5 fruit fly cellular contexts compared by ENCODE assay signal in the genomic region with DNA sequence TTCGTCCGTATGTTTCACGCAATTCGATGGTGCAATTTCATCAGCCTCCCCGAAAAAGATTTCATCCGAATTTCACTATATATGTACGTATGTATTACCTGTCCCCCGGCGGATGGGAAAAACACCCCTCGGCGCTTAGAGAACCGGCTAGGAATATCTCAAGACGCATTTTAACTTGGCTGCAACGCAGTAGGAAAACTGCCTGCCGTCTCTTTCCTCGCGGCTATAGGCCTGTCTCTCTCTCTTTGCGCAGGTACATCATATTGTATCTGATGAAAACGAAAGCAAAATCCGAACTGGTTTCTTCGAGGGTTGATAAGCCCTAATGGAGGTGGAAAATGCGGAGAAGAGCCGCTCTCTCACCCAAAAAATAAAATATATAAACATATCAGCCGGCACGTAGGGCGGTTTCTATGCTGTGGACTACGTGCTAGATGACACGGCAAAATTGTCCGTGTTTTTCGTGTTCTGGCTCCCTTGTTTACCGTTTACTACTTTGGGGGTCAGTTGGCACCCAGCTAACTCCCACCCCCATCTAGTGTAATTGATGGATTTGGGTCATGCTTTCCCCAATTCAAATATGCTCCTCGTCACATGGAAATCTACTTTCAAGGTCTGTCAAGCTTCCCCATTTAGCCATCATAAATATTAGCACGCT.
TF ChIP-seq lines count a peak whose summit lies in the region.

No protein-coding gene starts in this region.

- no peak for TF ChIP-seq CTCF in whole organism, embryonic (GFP tag; optimal IDR thresholded peaks at IDR 0.05; lab: Kevin White, UChicago)

TF ChIP-seq in whole organism, adult, 20 proteins besides CTCF, POLR2A, EP300 and RAD21:
- TF ChIP-seq CG12768 (GFP tag; optimal IDR thresholded peaks at IDR 0.05; lab: Kevin White, UChicago): no peak
- TF ChIP-seq pad (GFP tag; optimal IDR thresholded peaks at IDR 0.05; lab: Kevin White, UChicago): no peak
- peak; percentile 19 for TF ChIP-seq Mnt (GFP tag; optimal IDR thresholded peaks at IDR 0.05; lab: Kevin White, UChicago)
- peak; percentile 64 to 78 for TF ChIP-seq cnc (optimal IDR thresholded peaks at IDR 0.05; lab: Kevin White, UChicago)
- no peak for TF ChIP-seq CG7101 (tag; optimal IDR thresholded peaks at IDR 0.05; lab: Kevin White, UChicago)
- TF ChIP-seq toe (GFP tag; optimal IDR thresholded peaks at IDR 0.05; lab: Kevin White, UChicago): no peak
- no peak for TF ChIP-seq tj (GFP tag; optimal IDR thresholded peaks at IDR 0.05; lab: Kevin White, UChicago)

TF ChIP-seq in whole organism, embryonic, 481 proteins besides CTCF, POLR2A, EP300 and RAD21 (continues in another document):
- TF ChIP-seq CG1024 (GFP tag; IDR thresholded peaks at IDR 0.05; lab: Robert Waterston, UW) (no peak), seq (GFP tag; IDR thresholded peaks at IDR 0.05; lab: Robert Waterston, UW) (peak; percentile 42; the same call in 1 of the 2 replicates), dmrt11E (tag; optimal IDR thresholded peaks at IDR 0.05; lab: Kevin White, UChicago) (no peak), ttk (GFP tag; IDR thresholded peaks at IDR 0.05; lab: Robert Waterston, UW) (peak; percentile 30; the same call in 1 of the 2 replicates), abd-A (tag; optimal IDR thresholded peaks at IDR 0.05; lab: Kevin White, UChicago) (peak; percentile 42), stwl (tag; optimal IDR thresholded peaks at IDR 0.05; lab: Kevin White, UChicago) (no peak), bsh (GFP tag; optimal IDR thresholded peaks at IDR 0.05; lab: Kevin White, UChicago) (no peak), pan (optimal IDR thresholded peaks at IDR 0.05; lab: Kevin White, UChicago) (no peak), pan (GFP tag; optimal IDR thresholded peaks at IDR 0.05 in 1 of 2, IDR thresholded peaks at IDR 0.05 in 1 of 2) (no peak), CG7556 (GFP tag; optimal IDR thresholded peaks at IDR 0.05; lab: Kevin White, UChicago) (no peak), Hr3 (GFP tag; optimal IDR thresholded peaks at IDR 0.05; lab: Kevin White, UChicago) (no peak), Xrp1 (GFP tag; IDR thresholded peaks at IDR 0.05; lab: Robert Waterston, UW) (no peak; the same call in 1 of the 2 replicates), pros (GFP tag; optimal IDR thresholded peaks at IDR 0.05; lab: Kevin White, UChicago) (peak; percentile 99), CG17359 (tag; optimal IDR thresholded peaks at IDR 0.05; lab: Kevin White, UChicago) (no peak), ind (GFP tag; optimal IDR thresholded peaks at IDR 0.05; lab: Kevin White, UChicago) (no peak), Ada2b (GFP tag; IDR thresholded peaks at IDR 0.05; lab: Robert Waterston, UW) (no peak), wdn (GFP tag; IDR thresholded peaks at IDR 0.05; lab: Robert Waterston, UW) (no peak), CG13624 (GFP tag; optimal IDR thresholded peaks at IDR 0.05; lab: Kevin White, UChicago) (peak; percentile 83), Doc3 (GFP tag; IDR thresholded peaks at IDR 0.05; lab: Robert Waterston, UW; ENCODE audit: partially characterized antibody) (no peak)

TF ChIP-seq in whole organism, prepupa, 60 proteins besides CTCF, POLR2A, EP300 and RAD21:
- TF ChIP-seq CG15336 (GFP tag; IDR thresholded peaks at IDR 0.05; lab: Robert Waterston, UW) (no peak), Eip78C (GFP tag; lab: Kevin White, UChicago) (peak; percentile 27), Blimp-1 (GFP tag; optimal IDR thresholded peaks at IDR 0.05; lab: Kevin White, UChicago) (peak; percentile 70)

TF ChIP-seq in whole organism, pupa, 21 proteins besides CTCF, POLR2A, EP300 and RAD21:
- TF ChIP-seq Ets98B (GFP tag; IDR thresholded peaks at IDR 0.05; lab: Robert Waterston, UW) (no peak), gl (tag; optimal IDR thresholded peaks at IDR 0.05; lab: Kevin White, UChicago) (no peak), Pif1A (GFP tag; optimal IDR thresholded peaks at IDR 0.05; lab: Kevin White, UChicago) (no peak), CG8159 (tag; optimal IDR thresholded peaks at IDR 0.05; lab: Kevin White, UChicago) (no peak), CG10348 (GFP tag; IDR thresholded peaks at IDR 0.05; lab: Robert Waterston, UW) (no peak), CG4496 (GFP tag; IDR thresholded peaks at IDR 0.05; lab: Robert Waterston, UW) (0 out of 3 replicates have a peak, but pooled peaks have one; percentile 6), fd96Ca (GFP tag; IDR thresholded peaks at IDR 0.05; lab: Robert Waterston, UW) (no peak)

TF ChIP-seq in whole organism, wandering third instar larva, 38 proteins besides CTCF, POLR2A, EP300 and RAD21:
- no peak for TF ChIP-seq Dfd (GFP tag; optimal IDR thresholded peaks at IDR 0.05; lab: Kevin White, UChicago)
- peak; percentile 9 for TF ChIP-seq Hr83 (GFP tag; optimal IDR thresholded peaks at IDR 0.05; lab: Kevin White, UChicago; ENCODE audit: poor library complexity, severe bottlenecking)
